Fruit fly (Drosophila melanogaster): ENCODE data around the gene Gbeta13F.

Gbeta13F gene

dm6 chrX:15859387-15859786, 528 bp upstream of the Gbeta13F start, which contains the start of gene AlkB (continued):
- TF ChIP-seq CG7372 (GFP tag; IDR thresholded peaks at IDR 0.05) (no peak), Meics (GFP tag; optimal IDR thresholded peaks at IDR 0.05) (no peak), CG8765 (GFP tag; IDR thresholded peaks at IDR 0.05) (no peak), CG8359 (GFP tag; optimal IDR thresholded peaks at IDR 0.05; ENCODE audit: borderline replicate concordance) (no peak), dpn (GFP tag; optimal IDR thresholded peaks at IDR 0.05) (no peak), CG13287 (GFP tag; IDR thresholded peaks at IDR 0.05; ENCODE audit: partially characterized antibody) (0 out of 2 replicates have a peak, but pooled peaks have one; percentile 19), ham (GFP tag; IDR thresholded peaks at IDR 0.05) (no peak), Eip74EF (GFP tag; optimal IDR thresholded peaks at IDR 0.05) (no peak), usp (GFP tag; optimal IDR thresholded peaks at IDR 0.05) (no peak), CG17361 (GFP tag; IDR thresholded peaks at IDR 0.05) (0 out of 3 replicates have a peak, but pooled peaks have one; percentile 9), Sox102F (GFP tag; optimal IDR thresholded peaks at IDR 0.05) (no peak), aop (GFP tag; IDR thresholded peaks at IDR 0.05) (no peak), twi (tag; optimal IDR thresholded peaks at IDR 0.05) (no peak)

- TF ChIP-seq CG10147 (GFP tag; optimal IDR thresholded peaks at IDR 0.05) = peak; percentile 26
- TF ChIP-seq crol (GFP tag; IDR thresholded peaks at IDR 0.05) = no peak
- no peak for TF ChIP-seq Optix (GFP tag; IDR thresholded peaks at IDR 0.05)
- TF ChIP-seq CG13775 (GFP tag; optimal IDR thresholded peaks at IDR 0.05) = no peak
- peak; percentile 65 for TF ChIP-seq CG4617 (GFP tag; optimal IDR thresholded peaks at IDR 0.05; ENCODE audit: borderline replicate concordance)
- peak; percentile 31 for TF ChIP-seq cg (GFP tag; optimal IDR thresholded peaks at IDR 0.05)
- no peak for TF ChIP-seq Dip2 (GFP tag; IDR thresholded peaks at IDR 0.05)
- peak; percentile 16 for TF ChIP-seq Dad (GFP tag; optimal IDR thresholded peaks at IDR 0.05)
- TF ChIP-seq Hr78 (GFP tag; optimal IDR thresholded peaks at IDR 0.05) = no peak
- TF ChIP-seq bigmax (GFP tag; optimal IDR thresholded peaks at IDR 0.05) = no peak
- no peak for TF ChIP-seq Elba2 (GFP tag; optimal IDR thresholded peaks at IDR 0.05)
- TF ChIP-seq chinmo (GFP tag; IDR thresholded peaks at IDR 0.05; ENCODE audit: partially characterized antibody) = no peak
- TF ChIP-seq D19A (tag; optimal IDR thresholded peaks at IDR 0.05) = peak; percentile 1
- TF ChIP-seq Taf1 (GFP tag; IDR thresholded peaks at IDR 0.05) = no peak
- peak; percentile 6; the same call in 1 of the 3 replicates for TF ChIP-seq CG34224 (GFP tag; IDR thresholded peaks at IDR 0.05; ENCODE audit: partially characterized antibody)
- no peak for TF ChIP-seq CG4820 (GFP tag; optimal IDR thresholded peaks at IDR 0.05)
- peak; percentile 33 for TF ChIP-seq nmo (GFP tag; optimal IDR thresholded peaks at IDR 0.05)
- TF ChIP-seq pho (GFP tag; optimal IDR thresholded peaks at IDR 0.05) = peak; percentile 19
- TF ChIP-seq CG4854 (GFP tag; optimal IDR thresholded peaks at IDR 0.05) = no peak
- TF ChIP-seq Med (GFP tag) = peak; percentile 72
- TF ChIP-seq gt (GFP tag; IDR thresholded peaks at IDR 0.05) = no peak
- no peak for TF ChIP-seq CG15269 (tag; optimal IDR thresholded peaks at IDR 0.05)
- no peak for TF ChIP-seq usp (GFP tag; optimal IDR thresholded peaks at IDR 0.05)
- no peak for TF ChIP-seq CG16863 (GFP tag; optimal IDR thresholded peaks at IDR 0.05)
- peak; percentile 59 for TF ChIP-seq CG15479 (GFP tag; optimal IDR thresholded peaks at IDR 0.05)
- TF ChIP-seq CG18011 (GFP tag; optimal IDR thresholded peaks at IDR 0.05) = no peak
- peak; percentile 45; the same call in 1 of the 2 replicates for TF ChIP-seq Atf6 (GFP tag; IDR thresholded peaks at IDR 0.05)
- peak; percentile 56; the same call in 1 of the 2 replicates for TF ChIP-seq Bgb (GFP tag; IDR thresholded peaks at IDR 0.05; ENCODE audit: partially characterized antibody)
- no peak for TF ChIP-seq CG6683 (GFP tag; optimal IDR thresholded peaks at IDR 0.05)
- TF ChIP-seq croc (GFP tag; conservative IDR thresholded peaks at IDR 0.05) = no peak
- TF ChIP-seq dpn (GFP tag; optimal IDR thresholded peaks at IDR 0.05) = no peak
- TF ChIP-seq CG14441 (GFP tag; IDR thresholded peaks at IDR 0.05) = peak; percentile 40; the same call in 1 of the 2 replicates
- peak; percentile 47 for TF ChIP-seq CHES-1-like (GFP tag; optimal IDR thresholded peaks at IDR 0.05)
- TF ChIP-seq CG10431 (GFP tag; optimal IDR thresholded peaks at IDR 0.05) = peak; percentile 28
- 0 out of 3 replicates have a peak, but pooled peaks have one; percentile 14 for TF ChIP-seq CG16813 (GFP tag; IDR thresholded peaks at IDR 0.05; ENCODE audit: partially characterized antibody)
- no peak for TF ChIP-seq CG18599 (GFP tag; optimal IDR thresholded peaks at IDR 0.05)
- peak; percentile 33 for TF ChIP-seq CG4282 (GFP tag; optimal IDR thresholded peaks at IDR 0.05)
Measured at dm6 chrX:15860479-15860878, 564 bp downstream of the Gbeta13F start.

Data from whole organism, embryonic.